Fruit fly (Drosophila melanogaster): Measurements from ENCODE around the gene spri.

spri gene

DNA sequence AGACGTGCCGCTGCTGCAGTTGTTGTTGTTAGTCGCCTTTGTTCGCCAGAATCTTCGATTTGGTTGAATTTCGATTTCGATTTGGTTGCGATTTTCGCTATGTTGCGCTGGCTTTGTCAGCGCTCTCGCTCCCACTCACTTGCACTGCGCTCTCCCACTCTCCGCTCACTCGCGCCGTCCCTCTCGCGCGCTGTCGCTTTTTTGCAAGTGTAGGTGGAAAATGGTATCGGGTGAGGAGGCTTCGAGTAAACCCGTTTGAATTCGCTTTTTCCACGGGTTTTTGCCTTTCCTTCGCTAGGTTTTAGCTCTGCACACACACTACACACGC lies 111.0 kb downstream of the spri start:
- peak; percentile 31 for TF ChIP-seq CG6808 (GFP tag; optimal IDR thresholded peaks at IDR 0.05)
- peak in 1 of 2 experiments; percentile 6 for TF ChIP-seq ss (GFP tag; optimal IDR thresholded peaks at IDR 0.05)
- peak; percentile 19 for TF ChIP-seq Sox14 (GFP tag; optimal IDR thresholded peaks at IDR 0.05)
- no peak for TF ChIP-seq acj6 (GFP tag; optimal IDR thresholded peaks at IDR 0.05)
- no peak for TF ChIP-seq CG4318 (GFP tag; optimal IDR thresholded peaks at IDR 0.05)

DNA sequence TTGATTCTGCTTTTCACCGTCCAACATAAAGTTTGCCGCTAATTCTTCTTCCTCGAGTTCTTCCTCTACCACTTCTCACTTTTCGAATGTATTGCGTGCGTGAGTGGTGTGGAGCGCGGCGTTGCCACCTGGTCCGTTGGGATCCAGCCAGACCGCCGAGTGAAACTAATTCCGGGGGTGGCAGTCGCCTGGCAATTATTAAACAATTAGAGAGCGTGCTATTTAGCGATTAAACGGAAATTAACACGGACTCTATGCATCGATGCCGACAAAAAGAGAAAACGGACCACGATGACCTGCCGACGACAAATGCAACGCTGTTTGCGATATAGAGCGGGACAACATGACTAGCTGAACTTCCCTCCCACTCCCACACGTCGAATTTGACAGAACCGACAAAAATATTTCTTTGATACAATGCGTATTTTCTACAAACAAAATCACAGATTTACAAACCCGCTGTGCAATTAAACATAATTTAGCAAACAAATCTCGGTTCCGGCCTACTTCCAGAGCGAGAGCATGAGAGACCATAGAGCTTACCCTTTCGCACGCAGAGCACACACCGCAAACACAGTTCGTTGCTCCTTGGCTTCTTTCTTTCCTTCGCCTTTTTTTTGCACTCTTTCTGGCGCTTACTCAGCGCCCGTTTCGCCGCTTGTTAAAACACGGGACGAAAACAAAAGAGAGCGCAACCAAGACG lies 111.6 kb downstream of the spri start, which contains the start of gene CG2889:
Gene CG2889 (plus strand): TSS at position 429 of the 703 bp plus-strand sequence.
- TF ChIP-seq Hr38 (GFP tag; optimal IDR thresholded peaks at IDR 0.05) (no peak), Hr39 (GFP tag; optimal IDR thresholded peaks at IDR 0.05) (peak; percentile 23), CG7368 (GFP tag; optimal IDR thresholded peaks at IDR 0.05) (peak; percentile 10), CG6792 (GFP tag; optimal IDR thresholded peaks at IDR 0.05) (no peak), Blimp-1 (GFP tag; optimal IDR thresholded peaks at IDR 0.05) (no peak), CG32006 (GFP tag; optimal IDR thresholded peaks at IDR 0.05) (peak; percentile 2), Gug (GFP tag; IDR thresholded peaks at IDR 0.05) (no peak), fd85E (GFP tag; optimal IDR thresholded peaks at IDR 0.05) (no peak), CG3919 (GFP tag; optimal IDR thresholded peaks at IDR 0.05) (peak; percentile 13), dac (GFP tag; optimal IDR thresholded peaks at IDR 0.05) (no peak), lz (GFP tag; optimal IDR thresholded peaks at IDR 0.05) (peak; percentile 19), Ets21C (GFP tag; optimal IDR thresholded peaks at IDR 0.05) (peak; percentile 9), cyc (GFP tag; optimal IDR thresholded peaks at IDR 0.05) (peak; percentile 23), achi (GFP tag; optimal IDR thresholded peaks at IDR 0.05) (no peak), CG16779 (tag; optimal IDR thresholded peaks at IDR 0.05) (no peak), CG11902 (GFP tag; optimal IDR thresholded peaks at IDR 0.05) (peak; percentile 3), vri (GFP tag; optimal IDR thresholded peaks at IDR 0.05) (no peak), CG8632 (GFP tag; optimal IDR thresholded peaks at IDR 0.05) (no peak), eg (GFP tag; IDR thresholded peaks at IDR 0.05) (peak; percentile 20; the same call in 1 of the 3 replicates), Eip78C (GFP tag) (peak; percentile 29), CG8119 (GFP tag; IDR thresholded peaks at IDR 0.05) (no peak), esn (GFP tag; optimal IDR thresholded peaks at IDR 0.05) (peak; percentile 22), Eip75B (GFP tag; optimal IDR thresholded peaks at IDR 0.05) (peak; percentile 30), svp (GFP tag) (no peak), CG31627 (GFP tag; optimal IDR thresholded peaks at IDR 0.05) (peak; percentile 37), Sox14 (GFP tag; optimal IDR thresholded peaks at IDR 0.05) (peak; percentile 38)

DNA sequence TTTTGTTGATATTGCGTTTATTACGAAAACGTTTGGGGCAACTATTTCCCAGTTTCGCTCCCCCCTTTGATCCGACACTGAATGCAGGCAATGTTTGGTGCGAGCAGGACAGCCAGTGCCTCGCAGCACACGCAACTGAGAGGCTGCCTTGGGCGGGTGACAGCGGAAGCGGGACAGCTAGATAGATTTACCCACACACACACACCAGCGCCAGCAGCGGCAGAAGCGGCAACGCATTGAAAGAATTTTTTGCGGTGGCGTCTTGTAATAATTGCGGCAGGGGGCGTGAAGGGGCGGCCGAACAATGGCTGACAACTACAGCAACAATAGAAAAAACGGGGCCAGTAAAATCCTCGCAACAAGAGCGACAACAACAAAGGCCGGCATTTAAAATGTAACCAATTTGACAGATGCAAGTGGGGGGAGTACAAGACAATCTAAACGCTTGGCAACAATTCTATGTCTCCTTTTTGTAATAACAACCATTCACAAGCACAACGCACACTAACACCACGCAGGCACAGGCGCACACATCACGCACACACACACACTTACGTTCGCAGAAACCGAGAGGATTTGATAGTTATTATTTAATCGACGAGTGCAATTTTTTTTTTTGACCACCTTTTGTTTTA lies 112.5 kb downstream of the spri start:
- TF ChIP-seq Sox14 (GFP tag; optimal IDR thresholded peaks at IDR 0.05) (peak; percentile 76), fd85E (GFP tag; optimal IDR thresholded peaks at IDR 0.05) (no peak), CG6854 (GFP tag; optimal IDR thresholded peaks at IDR 0.05) (peak; percentile 6), Eip78C (GFP tag) (peak; percentile 65), CG11294 (GFP tag; IDR thresholded peaks at IDR 0.05) (no peak), Eip75B (GFP tag; optimal IDR thresholded peaks at IDR 0.05) (no peak), CG6163 (GFP tag; IDR thresholded peaks at IDR 0.05) (0 out of 3 replicates have a peak, but pooled peaks have one; percentile 7), dsx (GFP tag; optimal IDR thresholded peaks at IDR 0.05; ENCODE audit: poor library complexity, severe bottlenecking) (peak; percentile 30), eg (GFP tag; IDR thresholded peaks at IDR 0.05) (0 out of 3 replicates have a peak, but pooled peaks have one; percentile 36), Lpt (GFP tag; optimal IDR thresholded peaks at IDR 0.05) (peak; percentile 19)

DNA sequence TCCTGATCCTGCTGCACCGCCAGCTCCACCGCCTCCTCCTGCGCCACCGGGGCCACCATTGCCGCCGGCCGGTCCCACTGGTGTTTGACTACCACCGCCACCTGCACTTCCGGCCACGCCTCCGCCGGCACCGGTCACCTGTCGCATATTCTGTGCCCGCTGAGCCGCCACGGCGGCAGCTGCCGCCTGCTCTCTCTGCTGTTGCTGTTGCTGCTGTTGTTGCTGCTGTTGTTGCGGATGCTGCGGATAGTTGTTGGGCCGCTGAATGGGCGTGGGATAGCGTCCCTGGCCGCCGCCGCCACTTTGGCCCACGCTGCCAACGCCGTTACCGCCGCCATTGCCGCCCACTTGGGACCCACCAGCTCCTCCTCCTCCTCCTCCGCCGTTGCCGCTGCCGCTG lies 120.7 kb downstream of the spri start:
- TF ChIP-seq salr (GFP tag; optimal IDR thresholded peaks at IDR 0.05) (no peak), Hr38 (GFP tag; optimal IDR thresholded peaks at IDR 0.05) (no peak), acj6 (GFP tag; optimal IDR thresholded peaks at IDR 0.05) (no peak), CG8632 (GFP tag; optimal IDR thresholded peaks at IDR 0.05) (no peak), CG11294 (GFP tag; IDR thresholded peaks at IDR 0.05) (no peak), eg (GFP tag; IDR thresholded peaks at IDR 0.05) (no peak), lz (GFP tag; optimal IDR thresholded peaks at IDR 0.05) (no peak), vri (GFP tag; optimal IDR thresholded peaks at IDR 0.05) (no peak), CG31627 (GFP tag; optimal IDR thresholded peaks at IDR 0.05) (no peak), dac (GFP tag; optimal IDR thresholded peaks at IDR 0.05) (no peak), achi (GFP tag; optimal IDR thresholded peaks at IDR 0.05) (no peak), net (GFP tag; optimal IDR thresholded peaks at IDR 0.05) (no peak), CG8119 (GFP tag; IDR thresholded peaks at IDR 0.05) (no peak), Lpt (GFP tag; optimal IDR thresholded peaks at IDR 0.05) (no peak), Sox15 (GFP tag; optimal IDR thresholded peaks at IDR 0.05) (no peak), CG6854 (GFP tag; optimal IDR thresholded peaks at IDR 0.05) (no peak)

All from whole organism, prepupa.